Worm (Caenorhabditis elegans) whole organism, L4 larva: ENCODE measurements around the gene F22E5.8.

Source experiments
- attf-4 ChIP-seq: sonication (generic microtip); optimal IDR thresholded peaks from 3 replicates; lab custom pipeline; 2017; ENCODE audit warnings: missing biosample characterization, missing genetic modification characterization
- ceh-44 ChIP-seq: fragments of 200-800 bp; sonication (Bioruptor generic); IDR thresholded peaks from 2 replicates; pipeline ENCODE4 v1.3.6; 2022; ENCODE audit warnings: missing genetic modification reagents, missing genetic modification characterization, missing compliant biosample characterization
- ces-1 ChIP-seq: fragments of 150-350 bp; sonication (generic microtip); optimal IDR thresholded peaks from 4 replicates; lab custom pipeline; 2014; ENCODE audit warnings: missing biosample characterization, missing genetic modification reagents, missing genetic modification characterization
- daf-12 ChIP-seq: fragments of 150-350 bp; optimal IDR thresholded peaks from 2 replicates; lab custom pipeline; 2014; ENCODE audit warnings: missing biosample characterization, missing genetic modification reagents, missing genetic modification characterization
- lim-7 ChIP-seq: fragments of 200-800 bp; sonication (Bioruptor generic); IDR thresholded peaks from 2 replicates; pipeline ENCODE4 v1.3.6; 2022; ENCODE audit warnings: missing genetic modification characterization, missing compliant biosample characterization
- nhr-111 ChIP-seq: fragments of 200-800 bp; sonication (Bioruptor generic); optimal IDR thresholded peaks from 2 replicates; lab custom pipeline; 2018; ENCODE audit warnings: mild to moderate bottlenecking, missing genetic modification characterization, missing compliant biosample characterization
- nhr-237 ChIP-seq: sonication (generic microtip); optimal IDR thresholded peaks from 2 replicates; lab custom pipeline; 2017; ENCODE audit warnings: missing biosample characterization, missing genetic modification characterization
- nhr-42 ChIP-seq: fragments of 200-800 bp; sonication (Bioruptor generic); IDR thresholded peaks from 2 replicates; pipeline ENCODE4 v1.3.6; 2022; ENCODE audit warnings: missing genetic modification characterization, missing compliant biosample characterization
- snpc-4 ChIP-seq: fragments of 150-350 bp; optimal IDR thresholded peaks from 2 replicates; lab custom pipeline; 2014; ENCODE audit warnings: missing biosample characterization, missing genetic modification characterization
- unc-130 ChIP-seq: sonication (generic microtip); optimal IDR thresholded peaks from 2 replicates; lab custom pipeline; 2016; ENCODE audit warnings: missing genetic modification reagents, missing genetic modification characterization, missing compliant biosample characterization
- zag-1 ChIP-seq: fragments of 150-350 bp; optimal IDR thresholded peaks from 2 replicates; lab custom pipeline; 2014; ENCODE audit warnings: missing biosample characterization, missing genetic modification characterization
- zip-2 ChIP-seq: fragments of 150-350 bp; optimal IDR thresholded peaks from 2 replicates; lab custom pipeline; 2014; ENCODE audit warnings: missing biosample characterization, missing genetic modification characterization
- ztf-11 ChIP-seq: fragments of 150-350 bp; optimal IDR thresholded peaks from 2 replicates; lab custom pipeline; 2014; ENCODE audit warnings: missing biosample characterization, missing genetic modification characterization

DNA sequence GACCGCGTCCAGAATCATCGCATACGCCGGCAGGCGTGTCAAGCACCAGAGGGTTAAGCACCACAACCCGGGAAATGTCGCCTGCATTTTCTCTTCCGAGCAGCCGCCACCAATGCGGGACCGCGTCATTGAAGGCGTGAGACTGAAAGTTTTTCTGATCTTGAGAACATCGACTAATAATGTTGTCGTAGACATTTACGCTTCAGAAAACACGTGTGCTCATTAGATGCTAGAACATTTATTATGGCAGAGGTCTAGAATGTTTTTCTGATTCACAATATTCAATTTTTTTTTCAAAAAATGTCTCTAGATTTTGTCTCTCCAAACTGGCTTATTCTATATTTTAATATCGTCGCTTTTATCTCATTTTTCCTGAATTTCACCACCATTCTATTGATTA is 16.8 kb downstream of the F22E5.8 start, which contains the start of gene sri-47:
- TF ChIP-seq unc-130 (no peak), daf-12 (tag; lab: Kevin White, UChicago) (no peak), nhr-42 (GFP tag; lab: Robert Waterston, UW) (no peak), ceh-44 (GFP tag; lab: Robert Waterston, UW) (no peak), zip-2 (tag; lab: Kevin White, UChicago) (no peak), ces-1 (GFP tag; lab: Kevin White, UChicago) (no peak), lim-7 (GFP tag; lab: Robert Waterston, UW) (no peak), nhr-237 (tag; lab: Kevin White, UChicago) (no peak), ztf-11 (tag; lab: Kevin White, UChicago) (no peak), snpc-4 (no peak), zag-1 (tag; lab: Kevin White, UChicago) (no peak), attf-4 (tag; lab: Kevin White, UChicago) (no peak), nhr-111 (GFP tag; lab: Kevin White, UChicago) (no peak)
